Fruit fly (Drosophila melanogaster) whole organism, pupa: ENCODE measurements around the gene CG32117.

Source experiments
- CG4496 ChIP-seq: fragments of 200-800 bp; sonication (Bioruptor generic); IDR thresholded peaks from 3 replicates; pipeline ENCODE4 v1.3.6; 2022; ENCODE audit warnings: missing biosample characterization, missing genetic modification characterization
- Ets98B ChIP-seq: fragments of 200-800 bp; sonication (Bioruptor generic); IDR thresholded peaks from 2 replicates; pipeline ENCODE4 v1.3.6; 2022; ENCODE audit warnings: missing biosample characterization, missing genetic modification characterization

DNA sequence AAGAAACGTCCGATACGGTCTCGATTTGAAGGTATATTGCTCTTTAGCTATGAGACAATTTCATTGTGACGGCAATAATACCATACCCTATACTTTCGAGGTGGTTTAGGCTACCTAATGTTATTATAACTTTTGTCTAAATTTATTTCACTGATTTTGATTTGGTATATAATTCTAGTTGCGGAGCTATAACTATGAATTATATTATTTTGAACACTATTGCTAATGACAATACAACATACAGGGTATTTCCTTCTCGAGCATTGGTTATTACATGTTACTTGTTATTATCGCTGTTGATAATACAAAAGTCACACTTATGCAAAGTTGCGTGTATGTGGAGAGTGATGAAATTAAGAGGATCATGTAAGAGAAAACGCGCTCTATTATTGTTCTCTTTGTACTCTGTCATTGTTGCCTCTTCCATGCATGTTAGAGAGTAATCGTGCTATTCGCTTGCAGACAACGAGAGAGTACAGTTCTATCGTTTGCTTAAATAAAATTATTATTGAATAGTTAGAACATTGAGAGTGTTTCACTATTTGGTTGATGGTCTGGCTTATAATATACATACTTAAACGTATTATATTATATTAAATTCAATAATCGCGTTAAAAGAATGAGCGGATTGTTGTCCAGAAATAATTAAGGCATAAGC is 10.2 kb upstream of the CG32117 start, which contains the start of gene CG32115:
- TF ChIP-seq CG4496 (GFP tag; lab: Robert Waterston, UW) (peak; percentile 98), Ets98B (GFP tag; lab: Robert Waterston, UW) (peak; percentile 97)
